Fruit fly (Drosophila melanogaster) whole organism, embryonic: ENCODE results near the gene Rad17.

ENCODE experiments used
- Atf3 ChIP-seq: fragments of 200-800 bp; sonication (Bioruptor generic); optimal IDR thresholded peaks from 3 replicates; lab custom pipeline; 2016; ENCODE audit warnings: missing biosample characterization, missing genetic modification characterization
- CG10431 ChIP-seq: fragments of 200-800 bp; sonication (Bioruptor generic); optimal IDR thresholded peaks from 3 replicates; lab custom pipeline; 2018; ENCODE audit warnings: missing biosample characterization, mild to moderate bottlenecking, missing genetic modification characterization
- CG10543 ChIP-seq: fragments of 200-800 bp; sonication (Bioruptor generic); optimal IDR thresholded peaks from 3 replicates; lab custom pipeline; 2017; ENCODE audit warnings: missing biosample characterization, mild to moderate bottlenecking, missing genetic modification characterization, moderate library complexity
- CG10654 ChIP-seq: fragments of 200-800 bp; sonication (Bioruptor generic); optimal IDR thresholded peaks from 2 replicates; lab custom pipeline; 2016; ENCODE audit warnings: missing biosample characterization, missing genetic modification characterization
- CG11093 ChIP-seq: fragments of 200-800 bp; sonication (Bioruptor generic); IDR thresholded peaks from 3 replicates; pipeline ENCODE4 v1.3.6; 2022; ENCODE audit warnings: missing biosample characterization, missing genetic modification characterization
- CG12219 ChIP-seq: fragments of 200-800 bp; sonication (Bioruptor generic); optimal IDR thresholded peaks from 3 replicates; lab custom pipeline; 2018; ENCODE audit warnings: missing biosample characterization, mild to moderate bottlenecking, missing genetic modification characterization
- CG12769 ChIP-seq: fragments of 200-800 bp; sonication (Bioruptor generic); optimal IDR thresholded peaks from 2 replicates; lab custom pipeline; 2019; ENCODE audit warnings: missing biosample characterization, mild to moderate bottlenecking, missing genetic modification characterization, moderate library complexity
- CG12942 ChIP-seq: fragments of 200-800 bp; sonication (Bioruptor generic); optimal IDR thresholded peaks from 3 replicates; lab custom pipeline; 2016; ENCODE audit warnings: missing biosample characterization, missing genetic modification characterization
- CG14965 ChIP-seq: fragments of 200-800 bp; sonication (Bioruptor generic); optimal IDR thresholded peaks from 2 replicates; lab custom pipeline; 2016; ENCODE audit warnings: missing biosample characterization, missing genetic modification characterization, borderline replicate concordance
- CG15479 ChIP-seq: fragments of 200-800 bp; sonication (Bioruptor generic); optimal IDR thresholded peaks from 3 replicates; lab custom pipeline; 2019; ENCODE audit warnings: missing biosample characterization, mild to moderate bottlenecking, missing genetic modification characterization, moderate library complexity
- CG15601 ChIP-seq: fragments of 200-800 bp; sonication (Bioruptor generic); optimal IDR thresholded peaks from 3 replicates; lab custom pipeline; 2019; ENCODE audit warnings: missing biosample characterization, mild to moderate bottlenecking, missing genetic modification characterization, moderate library complexity
- CG17328 ChIP-seq: fragments of 200-800 bp; sonication (Bioruptor generic); IDR thresholded peaks from 2 replicates; pipeline ENCODE4 v1.3.6; 2022; ENCODE audit warnings: missing biosample characterization, missing genetic modification characterization
- CG17568 ChIP-seq: fragments of 200-800 bp; sonication (Bioruptor generic); optimal IDR thresholded peaks from 2 replicates; lab custom pipeline; 2018; ENCODE audit warnings: missing biosample characterization, mild to moderate bottlenecking, missing genetic modification characterization, moderate library complexity
- CG17802 ChIP-seq: fragments of 200-800 bp; sonication (Bioruptor generic); optimal IDR thresholded peaks from 2 replicates; lab custom pipeline; 2018; ENCODE audit warnings: missing biosample characterization, mild to moderate bottlenecking, missing genetic modification characterization, moderate library complexity
- CG18764 ChIP-seq: fragments of 200-800 bp; sonication (Bioruptor generic); optimal IDR thresholded peaks from 3 replicates; lab custom pipeline; 2016; ENCODE audit warnings: missing biosample characterization, missing genetic modification characterization
- CG2116 ChIP-seq: fragments of 200-800 bp; sonication (Bioruptor generic); optimal IDR thresholded peaks from 3 replicates; lab custom pipeline; 2018; ENCODE audit warnings: missing biosample characterization, mild to moderate bottlenecking, missing genetic modification characterization
- CG30431 ChIP-seq: fragments of 200-800 bp; sonication (Bioruptor generic); optimal IDR thresholded peaks from 2 replicates; lab custom pipeline; 2017; ENCODE audit warnings: missing biosample characterization, missing genetic modification characterization
- CG32532 ChIP-seq: fragments of 200-800 bp; sonication (Bioruptor generic); IDR thresholded peaks from 2 replicates; pipeline ENCODE4 v1.3.6; 2022; ENCODE audit warnings: missing biosample characterization, missing genetic modification characterization
- CG3281 ChIP-seq: fragments of 200-800 bp; sonication (Bioruptor generic); optimal IDR thresholded peaks from 3 replicates; lab custom pipeline; 2017; ENCODE audit warnings: missing biosample characterization, mild to moderate bottlenecking, missing genetic modification characterization
- CG4328 ChIP-seq: fragments of 200-800 bp; sonication (Bioruptor generic); optimal IDR thresholded peaks from 3 replicates; lab custom pipeline; 2017; ENCODE audit warnings: missing biosample characterization, missing genetic modification reagents, missing genetic modification characterization
- CG6854 ChIP-seq: fragments of 200-800 bp; sonication (Bioruptor generic); optimal IDR thresholded peaks from 3 replicates; lab custom pipeline; 2017; ENCODE audit warnings: missing biosample characterization, mild to moderate bottlenecking, missing genetic modification characterization
- CG7745 ChIP-seq: fragments of 200-800 bp; sonication (Bioruptor generic); optimal IDR thresholded peaks from 2 replicates; lab custom pipeline; 2018; ENCODE audit warnings: missing biosample characterization, mild to moderate bottlenecking, missing genetic modification characterization, moderate library complexity
- CG8478 ChIP-seq: fragments of >200 bp; optimal IDR thresholded peaks from 2 replicates; lab custom pipeline; 2018
- CG9817 ChIP-seq: fragments of 200-800 bp; sonication (Bioruptor generic); optimal IDR thresholded peaks from 2 replicates; lab custom pipeline; 2018; ENCODE audit warnings: missing biosample characterization, mild to moderate bottlenecking, missing genetic modification characterization, moderate library complexity
- CTCF ChIP-seq: fragments of 200-800 bp; sonication (Bioruptor generic); optimal IDR thresholded peaks from 2 replicates; lab custom pipeline; 2017; ENCODE audit warnings: missing biosample characterization, mild to moderate bottlenecking, missing genetic modification characterization, moderate library complexity
- CrebB ChIP-seq: fragments of 200-800 bp; sonication (Bioruptor generic); optimal IDR thresholded peaks from 3 replicates; lab custom pipeline; 2018; ENCODE audit warnings: missing biosample characterization, mild to moderate bottlenecking, missing genetic modification characterization
- Dbx ChIP-seq: fragments of 200-800 bp; sonication (Bioruptor generic); IDR thresholded peaks from 3 replicates; pipeline ENCODE4 v1.3.6; 2022; ENCODE audit warnings: missing biosample characterization, missing genetic modification characterization
- Deaf1 ChIP-seq: fragments of 200-800 bp; optimal IDR thresholded peaks from 3 replicates; lab custom pipeline; 2019; ENCODE audit warnings: missing biosample characterization, mild to moderate bottlenecking, missing genetic modification characterization, moderate library complexity
- Eip74EF ChIP-seq, 2 experiments: fragments of 200-800 bp in 1 of 2; fragments of >200 bp in 1 of 2; sonication (Bioruptor generic) in 1 of 2; optimal IDR thresholded peaks; 2 replicates each; lab custom pipeline; 2017 to 2019; ENCODE audit warnings: missing biosample characterization in 2 of 2, missing genetic modification characterization in 2 of 2, mild to moderate bottlenecking in 1 of 2, moderate library complexity in 1 of 2
- Ets65A ChIP-seq: fragments of 200-800 bp; sonication (Bioruptor generic); peaks from one replicate; lab custom pipeline; 2016; ENCODE audit warnings: missing biosample characterization, missing genetic modification characterization
- GATAe ChIP-seq: fragments of 200-800 bp; sonication (Bioruptor generic); conservative IDR thresholded peaks from 2 replicates; pipeline ENCODE4 v1.3.6; 2022; ENCODE audit warnings: missing biosample characterization, missing genetic modification characterization
- Gsc ChIP-seq: fragments of 200-800 bp; sonication (Bioruptor generic); IDR thresholded peaks from 2 replicates; pipeline ENCODE4 v1.3.6; 2022; ENCODE audit warnings: missing biosample characterization, missing genetic modification characterization
- Hmx ChIP-seq: fragments of 200-800 bp; sonication (Bioruptor generic); optimal IDR thresholded peaks from 2 replicates; lab custom pipeline; 2016; ENCODE audit warnings: missing biosample characterization, missing genetic modification characterization
- Hr3 ChIP-seq: fragments of 200-800 bp; sonication (Bioruptor generic); optimal IDR thresholded peaks from 3 replicates; lab custom pipeline; 2016; ENCODE audit warnings: missing biosample characterization, missing genetic modification characterization
- Jarid2 ChIP-seq: fragments of 200-800 bp; sonication (Bioruptor generic); optimal IDR thresholded peaks from 3 replicates; lab custom pipeline; 2017; ENCODE audit warnings: mild to moderate bottlenecking, missing biosample characterization, missing genetic modification reagents, missing genetic modification characterization
- Kr ChIP-seq: fragments of 200-800 bp; sonication (Bioruptor generic); optimal IDR thresholded peaks from 2 replicates; lab custom pipeline; 2017; ENCODE audit warnings: missing biosample characterization, mild to moderate bottlenecking, missing genetic modification characterization
- Lpt ChIP-seq: fragments of >200 bp; optimal IDR thresholded peaks from 2 replicates; lab custom pipeline; 2018; ENCODE audit warnings: missing biosample characterization, missing genetic modification characterization
- Nf-YA ChIP-seq: fragments of 200-800 bp; sonication (Bioruptor generic); IDR thresholded peaks from 2 replicates; pipeline ENCODE4 v1.3.6; 2022; ENCODE audit warnings: missing biosample characterization, missing genetic modification characterization
- Oli ChIP-seq: fragments of 200-800 bp; sonication (Bioruptor generic); optimal IDR thresholded peaks from 2 replicates; lab custom pipeline; 2018; ENCODE audit warnings: missing biosample characterization, mild to moderate bottlenecking, missing genetic modification characterization, moderate library complexity
- Vsx1 ChIP-seq: fragments of 200-800 bp; sonication (Bioruptor generic); optimal IDR thresholded peaks from 2 replicates; lab custom pipeline; 2017; ENCODE audit warnings: missing biosample characterization, mild to moderate bottlenecking, missing genetic modification characterization, missing genetic modification reagents
- ci ChIP-seq: fragments of 200-800 bp; sonication (Bioruptor generic); IDR thresholded peaks from 3 replicates; pipeline ENCODE4 v1.3.6; 2022; ENCODE audit warnings: missing biosample characterization, missing genetic modification characterization
- eve ChIP-seq, 2 experiments: fragments of >200 bp; optimal IDR thresholded peaks; 2 replicates each; lab custom pipeline; 2017; ENCODE audit warnings: missing biosample characterization in 2 of 2, missing genetic modification characterization in 2 of 2
- eyg ChIP-seq: fragments of 200-800 bp; sonication (Bioruptor generic); optimal IDR thresholded peaks from 3 replicates; lab custom pipeline; 2016; ENCODE audit warnings: missing biosample characterization, missing genetic modification characterization
- fd3F ChIP-seq: fragments of 200-800 bp; sonication (Bioruptor generic); optimal IDR thresholded peaks from 2 replicates; lab custom pipeline; 2018; ENCODE audit warnings: missing biosample characterization, mild to moderate bottlenecking, missing genetic modification characterization, moderate library complexity
- gce ChIP-seq: fragments of 200-800 bp; sonication (Bioruptor generic); IDR thresholded peaks from 3 replicates; pipeline ENCODE4 v1.3.6; 2022; ENCODE audit warnings: missing biosample characterization, missing genetic modification characterization
- gem ChIP-seq: fragments of 200-800 bp; sonication (Bioruptor generic); optimal IDR thresholded peaks from 2 replicates; lab custom pipeline; 2019; ENCODE audit warnings: missing biosample characterization, mild to moderate bottlenecking, missing genetic modification characterization, moderate library complexity
- grn ChIP-seq: fragments of 200-800 bp; sonication (Bioruptor generic); optimal IDR thresholded peaks from 3 replicates; lab custom pipeline; 2017; ENCODE audit warnings: missing biosample characterization, missing genetic modification characterization
- gro ChIP-seq: fragments of 200-800 bp; sonication (Bioruptor generic); optimal IDR thresholded peaks from 2 replicates; lab custom pipeline; 2016; ENCODE audit warnings: missing biosample characterization, missing genetic modification characterization
- h ChIP-seq: fragments of >200 bp; optimal IDR thresholded peaks from 2 replicates; lab custom pipeline; 2017
- mld ChIP-seq: fragments of 200-800 bp; sonication (Bioruptor generic); IDR thresholded peaks from 3 replicates; pipeline ENCODE4 v1.3.6; 2022; ENCODE audit warnings: missing biosample characterization, missing genetic modification characterization; ENCODE audit not compliant: partially characterized antibody
- phol ChIP-seq: fragments of 200-800 bp; sonication (Bioruptor generic); optimal IDR thresholded peaks from 3 replicates; lab custom pipeline; 2018; ENCODE audit warnings: missing biosample characterization, mild to moderate bottlenecking, missing genetic modification characterization, moderate library complexity
- slbo ChIP-seq: fragments of 200-800 bp; sonication (Bioruptor generic); IDR thresholded peaks from 2 replicates; pipeline ENCODE4 v1.3.6; 2022; ENCODE audit warnings: missing biosample characterization, missing genetic modification characterization
- vfl ChIP-seq: fragments of 200-800 bp; sonication (Bioruptor generic); optimal IDR thresholded peaks from 2 replicates; lab custom pipeline; 2016; ENCODE audit warnings: missing biosample characterization, missing genetic modification characterization

Rad17 gene

dm6 chr3R:14670840-14671239, 7.8 kb upstream of the Rad17 start (continued):
- no peak for TF ChIP-seq CG14965 (GFP tag; lab: Kevin White, UChicago)
- no peak for TF ChIP-seq fd3F (GFP tag; lab: Kevin White, UChicago)
- TF ChIP-seq GATAe = no peak
- peak; percentile 73 for TF ChIP-seq CG15601 (tag; lab: Kevin White, UChicago)
- no peak for TF ChIP-seq CG9817 (tag; lab: Kevin White, UChicago)
- no peak for TF ChIP-seq slbo (GFP tag; lab: Robert Waterston, UW)
- peak; percentile 38 for TF ChIP-seq CG2116 (GFP tag; lab: Kevin White, UChicago)
- TF ChIP-seq CG17568 (GFP tag; lab: Kevin White, UChicago) = peak; percentile 82
- TF ChIP-seq CG12219 = peak; percentile 57
- no peak for TF ChIP-seq CG11093 (GFP tag; lab: Robert Waterston, UW)
- TF ChIP-seq phol = peak; percentile 1
- TF ChIP-seq CG10654 (GFP tag; lab: Kevin White, UChicago) = no peak
- no peak for TF ChIP-seq Nf-YA (GFP tag; lab: Robert Waterston, UW)
- TF ChIP-seq CrebB (tag; lab: Kevin White, UChicago) = peak; percentile 78
- peak; percentile 9 for TF ChIP-seq CG10543 (GFP tag; lab: Kevin White, UChicago)
- no peak for TF ChIP-seq gro (GFP tag; lab: Kevin White, UChicago)
- no peak for TF ChIP-seq CG8478 (lab: Kevin White, UChicago)
- no peak for TF ChIP-seq CG17802 (tag; lab: Kevin White, UChicago)
- TF ChIP-seq eyg = no peak
- TF ChIP-seq Gsc (GFP tag; lab: Robert Waterston, UW) = no peak
- no peak for TF ChIP-seq eve (GFP tag; optimal IDR thresholded peaks at IDR 0.05; lab: Kevin White, UChicago)
- TF ChIP-seq CG32532 = no peak
- TF ChIP-seq CG12942 (GFP tag; lab: Kevin White, UChicago) = no peak
- TF ChIP-seq gem (tag; lab: Kevin White, UChicago) = no peak
- TF ChIP-seq Dbx (GFP tag; lab: Robert Waterston, UW) = no peak
- no peak for TF ChIP-seq vfl (GFP tag; lab: Kevin White, UChicago)
- peak; percentile 91 for TF ChIP-seq CG7745 (tag; lab: Kevin White, UChicago)
- TF ChIP-seq Deaf1 (tag; lab: Kevin White, UChicago) = no peak
- no peak for TF ChIP-seq Lpt (GFP tag; lab: Kevin White, UChicago)
- no peak for TF ChIP-seq CG10431 (GFP tag; lab: Kevin White, UChicago)
- peak; percentile 6 for TF ChIP-seq CG18764 (GFP tag; lab: Kevin White, UChicago)
- no peak for TF ChIP-seq CG3281
- TF ChIP-seq h = no peak
- peak; percentile 61 for TF ChIP-seq CG15479 (GFP tag; lab: Kevin White, UChicago)
- peak; percentile 32 for TF ChIP-seq CTCF (GFP tag; lab: Kevin White, UChicago)
- TF ChIP-seq Hmx = no peak
- no peak for TF ChIP-seq CG12769 (tag; lab: Kevin White, UChicago)
- peak in 1 of 2 experiments; percentile 12 for TF ChIP-seq Eip74EF (GFP tag; optimal IDR thresholded peaks at IDR 0.05; lab: Kevin White, UChicago)
- TF ChIP-seq CG4328 (GFP tag; lab: Kevin White, UChicago) = peak; percentile 7
- TF ChIP-seq CG30431 (GFP tag; lab: Kevin White, UChicago) = no peak
- TF ChIP-seq Vsx1 = peak; percentile 64
- TF ChIP-seq Atf3 (GFP tag; lab: Kevin White, UChicago) = no peak
- TF ChIP-seq ci (GFP tag; lab: Robert Waterston, UW) = 0 out of 3 replicates have a peak, but pooled peaks have one; percentile 55
- peak; percentile 64 for TF ChIP-seq grn
- no peak for TF ChIP-seq Hr3 (GFP tag; lab: Kevin White, UChicago)
- TF ChIP-seq Kr (GFP tag; lab: Kevin White, UChicago) = peak; percentile 97
- peak; percentile 31 for TF ChIP-seq Ets65A (GFP tag; lab: Kevin White, UChicago)
- TF ChIP-seq CG17328 (GFP tag; lab: Robert Waterston, UW) = peak; percentile 48; the same call in 1 of the 2 replicates
- no peak for TF ChIP-seq Oli (tag; lab: Kevin White, UChicago)
- no peak for TF ChIP-seq mld (GFP tag; lab: Robert Waterston, UW)
- TF ChIP-seq CG6854 (GFP tag; lab: Kevin White, UChicago) = no peak
- TF ChIP-seq gce (GFP tag; lab: Robert Waterston, UW) = 0 out of 3 replicates have a peak, but pooled peaks have one; percentile 13
- peak; percentile 38 for TF ChIP-seq Jarid2 (GFP tag; lab: Kevin White, UChicago)
